Worm (Caenorhabditis elegans): ENCODE measurements around the gene rsd-2.
A peak's percentile ranks its signal among the peaks of the same experiment; 100 is the strongest.

The rsd-2 gene

ce11 chrIV:13487019-13487418 lies 53.0 kb downstream of the rsd-2 start:
- TF ChIP-seq B0035.1 (tag; optimal IDR thresholded peaks at IDR 0.05): no peak
- TF ChIP-seq unc-62 (GFP tag; optimal IDR thresholded peaks at IDR 0.05): no peak
- peak; percentile 69 for TF ChIP-seq ceh-100 (GFP tag; IDR thresholded peaks at IDR 0.05)
- TF ChIP-seq repo-1 (tag; optimal IDR thresholded peaks at IDR 0.05): no peak
- no peak for TF ChIP-seq attf-6 (GFP tag; IDR thresholded peaks at IDR 0.05)
- no peak for TF ChIP-seq let-526 (GFP tag; IDR thresholded peaks at IDR 0.05)
- TF ChIP-seq fkh-3 (tag; optimal IDR thresholded peaks at IDR 0.05): no peak
- no peak for TF ChIP-seq egl-18 (GFP tag; IDR thresholded peaks at IDR 0.05)

- TF ChIP-seq cebp-2 (GFP tag; IDR thresholded peaks at IDR 0.05): peak; percentile 65; the same call in 1 of the 2 replicates
- TF ChIP-seq B0261.1 (tag; optimal IDR thresholded peaks at IDR 0.05): no peak
These were observed 56.5 kb downstream of the rsd-2 start for ce11 chrIV:13483596-13483995.

ce11 chrIV:13482469-13482868 lies 57.6 kb downstream of the rsd-2 start, which contains the start of gene Y38H8A.1:
Y38H8A.1 (plus strand) TSS chrIV:13482769.
- no peak for TF ChIP-seq sptf-2 (GFP tag; optimal IDR thresholded peaks at IDR 0.05)
- no peak for TF ChIP-seq lin-54 (GFP tag; optimal IDR thresholded peaks at IDR 0.05)
- TF ChIP-seq ceh-79 (tag; optimal IDR thresholded peaks at IDR 0.05): no peak
- TF ChIP-seq mcd-1 (GFP tag; IDR thresholded peaks at IDR 0.05): no peak
- no peak for TF ChIP-seq repo-1 (tag; optimal IDR thresholded peaks at IDR 0.05)
- no peak for TF ChIP-seq efl-1 (GFP tag; optimal IDR thresholded peaks at IDR 0.05)
- no peak for TF ChIP-seq ZK185.1 (tag; optimal IDR thresholded peaks at IDR 0.05; ENCODE audit: poor library complexity, severe bottlenecking)
- TF ChIP-seq egrh-3 (GFP tag; IDR thresholded peaks at IDR 0.05): no peak
- no peak for TF ChIP-seq tbx-9 (tag; optimal IDR thresholded peaks at IDR 0.05; ENCODE audit: borderline replicate concordance)
- no peak for TF ChIP-seq D2030.7 (GFP tag; IDR thresholded peaks at IDR 0.05)
- TF ChIP-seq B0336.3 (GFP tag; IDR thresholded peaks at IDR 0.05): no peak
- TF ChIP-seq F57A8.1 (GFP tag; optimal IDR thresholded peaks at IDR 0.05): no peak
- TF ChIP-seq madf-8 (GFP tag; conservative IDR thresholded peaks at IDR 0.05): no peak
- TF ChIP-seq egl-44 (GFP tag; IDR thresholded peaks at IDR 0.05): no peak
- no peak for TF ChIP-seq F10E7.11 (tag; optimal IDR thresholded peaks at IDR 0.05)
- TF ChIP-seq nfyb-1 (GFP tag; IDR thresholded peaks at IDR 0.05): no peak

ce11 chrIV:13474132-13474531 lies 65.9 kb downstream of the rsd-2 start, which contains the start of gene Y38H8A.2:
Y38H8A.2 (plus strand) TSS chrIV:13474432.
- TF ChIP-seq unc-62 (GFP tag; optimal IDR thresholded peaks at IDR 0.05) (no peak), ceh-79 (tag; optimal IDR thresholded peaks at IDR 0.05) (no peak), F39B2.1 (GFP tag; IDR thresholded peaks at IDR 0.05) (no peak), pha-4 (tag; optimal IDR thresholded peaks at IDR 0.05) (no peak), nfya-1 (tag; optimal IDR thresholded peaks at IDR 0.05; ENCODE audit: borderline replicate concordance, insufficient read depth) (no peak), ztf-3 (GFP tag; optimal IDR thresholded peaks at IDR 0.05) (no peak), lsy-27 (tag; optimal IDR thresholded peaks at IDR 0.05; ENCODE audit: borderline replicate concordance, insufficient read depth) (no peak), madf-6 (GFP tag; IDR thresholded peaks at IDR 0.05) (no peak), ets-4 (GFP tag; optimal IDR thresholded peaks at IDR 0.05) (no peak), ZK185.1 (tag; optimal IDR thresholded peaks at IDR 0.05; ENCODE audit: poor library complexity, severe bottlenecking) (no peak), Y95B8A.8 (GFP tag; IDR thresholded peaks at IDR 0.05) (no peak), attf-5 (GFP tag; optimal IDR thresholded peaks at IDR 0.05) (no peak), F57A8.1 (GFP tag; optimal IDR thresholded peaks at IDR 0.05) (no peak), ama-1 (optimal IDR thresholded peaks at IDR 0.05) (no peak), ama-1 (GFP tag; optimal IDR thresholded peaks at IDR 0.05) (no peak)
